Worm (Caenorhabditis elegans): ENCODE measurements around the gene pqn-74.

DNA sequence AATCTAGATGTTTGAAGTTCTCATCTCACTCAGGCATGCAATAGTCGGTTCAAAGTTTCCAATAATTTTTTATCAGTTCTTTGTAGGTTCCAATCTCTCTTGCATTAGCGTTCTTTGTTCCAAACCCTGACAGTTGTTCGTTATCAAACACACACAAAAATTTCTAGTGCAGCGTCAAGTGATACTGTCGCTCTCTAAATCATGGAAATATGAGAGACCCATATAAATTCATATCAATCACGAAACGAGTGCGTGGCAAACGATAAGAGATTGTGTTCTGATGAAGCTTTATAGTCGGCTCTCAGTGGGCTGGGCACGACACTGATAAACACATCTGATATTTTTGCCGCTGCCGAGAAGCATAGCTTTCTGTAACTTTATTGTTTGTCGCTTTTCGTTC is 17.0 kb downstream of the pqn-74 start:
- TF ChIP-seq tab-1 (GFP tag; IDR thresholded peaks at IDR 0.05) (no peak), klf-2 (GFP tag; conservative IDR thresholded peaks at IDR 0.05) (no peak), cog-1 (tag; optimal IDR thresholded peaks at IDR 0.05) (no peak), flt-1 (GFP tag; IDR thresholded peaks at IDR 0.05) (no peak), T22C8.4 (GFP tag; IDR thresholded peaks at IDR 0.05) (no peak), ztf-29 (GFP tag; IDR thresholded peaks at IDR 0.05) (no peak)
